Fruit fly (Drosophila melanogaster) Kc167 (cell line): ENCODE measurements around the gene Zw.

Experiments used
- Myc ChIP-seq: fragments of >200 bp; optimal IDR thresholded peaks from 2 replicates; lab custom pipeline; 2017; ENCODE audit warnings: missing external identifiers
- Sin3A ChIP-seq: fragments of >200 bp; optimal IDR thresholded peaks from 2 replicates; lab custom pipeline; 2018; ENCODE audit warnings: missing external identifiers
- h ChIP-seq: fragments of >200 bp; optimal IDR thresholded peaks from 3 replicates; lab custom pipeline; 2018; ENCODE audit warnings: missing external identifiers
- insv ChIP-seq: fragments of >200 bp; optimal IDR thresholded peaks from 3 replicates; lab custom pipeline; 2018; ENCODE audit warnings: missing external identifiers
- psq ChIP-seq: fragments of >200 bp; optimal IDR thresholded peaks from 2 replicates; lab custom pipeline; 2017; ENCODE audit warnings: missing external identifiers
- ttk ChIP-seq: sonication (Bioruptor generic); optimal IDR thresholded peaks from 2 replicates; lab custom pipeline; 2017; ENCODE audit warnings: missing external identifiers

dm6 chrX:19701611-19702010 is 34.6 kb downstream of the Zw start, which contains the start of gene Tcs4:
- TF ChIP-seq psq (lab: Kevin White, UChicago) (no peak), h (no peak), insv (lab: Kevin White, UChicago) (no peak), Myc (lab: Kevin White, UChicago) (no peak), Sin3A (lab: Kevin White, UChicago) (no peak), ttk (lab: Kevin White, UChicago) (no peak)
